Worm (Caenorhabditis elegans) whole organism, mixed stage, embryonic: ENCODE results near the gene fbxc-47.

Source experiments
- M03D4.4 ChIP-seq: sonication (generic microtip); optimal IDR thresholded peaks from 2 replicates; lab custom pipeline; 2017; ENCODE audit warnings: mild to moderate bottlenecking, missing genetic modification characterization, missing compliant biosample characterization
- bed-3 ChIP-seq: fragments of 200-800 bp; sonication (Bioruptor generic); optimal IDR thresholded peaks from 3 replicates; lab custom pipeline; 2018; ENCODE audit warnings: mild to moderate bottlenecking, missing genetic modification characterization, moderate library complexity, missing compliant biosample characterization
- blmp-1 ChIP-seq: fragments of 150-350 bp; optimal IDR thresholded peaks from 2 replicates; lab custom pipeline; 2014; ENCODE audit warnings: missing biosample characterization, missing genetic modification characterization
- ceh-39 ChIP-seq: fragments of 150-350 bp; optimal IDR thresholded peaks from 2 replicates; lab custom pipeline; 2014; ENCODE audit warnings: missing biosample characterization, missing genetic modification characterization
- ceh-43 ChIP-seq: fragments of 200-800 bp; sonication (Bioruptor generic); optimal IDR thresholded peaks from 2 replicates; lab custom pipeline; 2018; ENCODE audit warnings: mild to moderate bottlenecking, missing genetic modification characterization, moderate library complexity, missing compliant biosample characterization
- ceh-83 ChIP-seq: fragments of 200-800 bp; sonication (Bioruptor generic); optimal IDR thresholded peaks from 2 replicates; lab custom pipeline; 2018; ENCODE audit warnings: mild to moderate bottlenecking, missing genetic modification characterization, missing compliant biosample characterization
- ces-1 ChIP-seq: fragments of 150-350 bp; optimal IDR thresholded peaks from 2 replicates; lab custom pipeline; 2014; ENCODE audit warnings: missing biosample characterization, missing genetic modification reagents, missing genetic modification characterization
- cnd-1 ChIP-seq: fragments of 200-800 bp; sonication (Bioruptor generic); optimal IDR thresholded peaks from 2 replicates; lab custom pipeline; 2018; ENCODE audit warnings: mild to moderate bottlenecking, missing genetic modification characterization, missing compliant biosample characterization
- drap-1 ChIP-seq: fragments of 200-800 bp; sonication (Bioruptor generic); optimal IDR thresholded peaks from 3 replicates; lab custom pipeline; 2018; ENCODE audit warnings: mild to moderate bottlenecking, missing genetic modification characterization, missing compliant biosample characterization
- elt-1 ChIP-seq: sonication (generic microtip); optimal IDR thresholded peaks from 2 replicates; lab custom pipeline; 2017; ENCODE audit warnings: missing genetic modification characterization, mild to moderate bottlenecking, missing compliant biosample characterization, antibody characterized with exemption, moderate library complexity, borderline replicate concordance; ENCODE audit not compliant: insufficient read depth
- elt-3 ChIP-seq: fragments of 150-350 bp; optimal IDR thresholded peaks from 2 replicates; lab custom pipeline; 2014; ENCODE audit warnings: missing biosample characterization, missing genetic modification characterization
- flh-1 ChIP-seq: fragments of 200-800 bp; sonication (Bioruptor generic); optimal IDR thresholded peaks from 2 replicates; lab custom pipeline; 2018; ENCODE audit warnings: mild to moderate bottlenecking, missing genetic modification characterization, moderate library complexity, missing compliant biosample characterization
- ham-2 ChIP-seq: fragments of 200-800 bp; sonication (Bioruptor generic); optimal IDR thresholded peaks from 2 replicates; lab custom pipeline; 2018; ENCODE audit warnings: mild to moderate bottlenecking, missing genetic modification characterization, missing compliant biosample characterization
- hlh-1 ChIP-seq: fragments of 150-350 bp; optimal IDR thresholded peaks from 2 replicates; lab custom pipeline; 2014; ENCODE audit warnings: missing biosample characterization, missing genetic modification reagents, missing genetic modification characterization
- lin-13 ChIP-seq: fragments of 150-350 bp; optimal IDR thresholded peaks from 2 replicates; lab custom pipeline; 2014; ENCODE audit warnings: missing biosample characterization, missing genetic modification characterization
- lin-32 ChIP-seq: fragments of 200-800 bp; sonication (Bioruptor generic); optimal IDR thresholded peaks from 2 replicates; lab custom pipeline; 2018; ENCODE audit warnings: mild to moderate bottlenecking, missing genetic modification characterization, missing compliant biosample characterization
- lsy-2 ChIP-seq: fragments of 150-350 bp; optimal IDR thresholded peaks from 2 replicates; lab custom pipeline; 2014; ENCODE audit warnings: missing biosample characterization, missing genetic modification characterization
- mab-5 ChIP-seq: fragments of 150-350 bp; optimal IDR thresholded peaks from 2 replicates; lab custom pipeline; 2014; ENCODE audit warnings: missing biosample characterization, missing genetic modification characterization
- mep-1 ChIP-seq: fragments of 150-350 bp; optimal IDR thresholded peaks from 2 replicates; lab custom pipeline; 2017; ENCODE audit warnings: missing biosample characterization, missing genetic modification reagents, missing genetic modification characterization, inconsistent platforms
- mls-2 ChIP-seq: sonication (generic microtip); optimal IDR thresholded peaks from 2 replicates; lab custom pipeline; 2016; ENCODE audit warnings: mild to moderate bottlenecking, missing genetic modification characterization, moderate library complexity, missing compliant biosample characterization
- nhr-12 ChIP-seq: fragments of 150-350 bp; optimal IDR thresholded peaks from 2 replicates; lab custom pipeline; 2014; ENCODE audit warnings: missing biosample characterization, missing genetic modification characterization
- nhr-2 ChIP-seq: fragments of 150-350 bp; optimal IDR thresholded peaks from 2 replicates; lab custom pipeline; 2014; ENCODE audit warnings: missing biosample characterization, missing genetic modification characterization
- nhr-237 ChIP-seq: fragments of 150-350 bp; optimal IDR thresholded peaks from 2 replicates; lab custom pipeline; 2014; ENCODE audit warnings: missing biosample characterization, missing genetic modification characterization
- nhr-28 ChIP-seq: fragments of 150-350 bp; optimal IDR thresholded peaks from 2 replicates; lab custom pipeline; 2014; ENCODE audit warnings: missing biosample characterization, missing genetic modification characterization
- nhr-76 ChIP-seq: sonication (generic microtip); optimal IDR thresholded peaks from 2 replicates; lab custom pipeline; 2017; ENCODE audit warnings: missing biosample characterization, missing genetic modification characterization
- pha-4 ChIP-seq: fragments of 150-350 bp; optimal IDR thresholded peaks from 2 replicates; lab custom pipeline; 2018; ENCODE audit warnings: missing biosample characterization, missing genetic modification reagents, missing genetic modification characterization
- sem-2 ChIP-seq: fragments of 200-800 bp; sonication (Bioruptor generic); optimal IDR thresholded peaks from 2 replicates; lab custom pipeline; 2018; ENCODE audit warnings: mild to moderate bottlenecking, missing genetic modification characterization, missing compliant biosample characterization
- snpc-4 ChIP-seq: fragments of 150-350 bp; optimal IDR thresholded peaks from 2 replicates; lab custom pipeline; 2014; ENCODE audit warnings: missing biosample characterization, missing genetic modification characterization
- sptf-1 ChIP-seq: sonication (generic microtip); optimal IDR thresholded peaks from 2 replicates; lab custom pipeline; 2017; ENCODE audit warnings: mild to moderate bottlenecking, missing genetic modification characterization, moderate library complexity, missing compliant biosample characterization
- tbx-8 ChIP-seq: fragments of 200-800 bp; sonication (Bioruptor generic); optimal IDR thresholded peaks from 2 replicates; lab custom pipeline; 2018; ENCODE audit warnings: mild to moderate bottlenecking, missing genetic modification characterization, moderate library complexity, missing compliant biosample characterization
- unc-120 ChIP-seq: sonication (generic microtip); optimal IDR thresholded peaks from 2 replicates; lab custom pipeline; 2017; ENCODE audit warnings: missing genetic modification characterization, missing compliant biosample characterization; ENCODE audit not compliant: poor library complexity, severe bottlenecking
- unc-39 ChIP-seq: fragments of 150-350 bp; optimal IDR thresholded peaks from 2 replicates; lab custom pipeline; 2014; ENCODE audit warnings: missing biosample characterization, missing genetic modification characterization
- unc-62 ChIP-seq: fragments of 150-350 bp; optimal IDR thresholded peaks from 2 replicates; lab custom pipeline; 2014; ENCODE audit warnings: missing biosample characterization, missing genetic modification reagents, missing genetic modification characterization
- zip-8 ChIP-seq: fragments of 150-350 bp; optimal IDR thresholded peaks from 2 replicates; lab custom pipeline; 2014; ENCODE audit warnings: missing biosample characterization, missing genetic modification characterization
- ztf-11 ChIP-seq: fragments of 150-350 bp; optimal IDR thresholded peaks from 2 replicates; lab custom pipeline; 2014; ENCODE audit warnings: missing biosample characterization, missing genetic modification characterization

fbxc-47 gene

DNA sequence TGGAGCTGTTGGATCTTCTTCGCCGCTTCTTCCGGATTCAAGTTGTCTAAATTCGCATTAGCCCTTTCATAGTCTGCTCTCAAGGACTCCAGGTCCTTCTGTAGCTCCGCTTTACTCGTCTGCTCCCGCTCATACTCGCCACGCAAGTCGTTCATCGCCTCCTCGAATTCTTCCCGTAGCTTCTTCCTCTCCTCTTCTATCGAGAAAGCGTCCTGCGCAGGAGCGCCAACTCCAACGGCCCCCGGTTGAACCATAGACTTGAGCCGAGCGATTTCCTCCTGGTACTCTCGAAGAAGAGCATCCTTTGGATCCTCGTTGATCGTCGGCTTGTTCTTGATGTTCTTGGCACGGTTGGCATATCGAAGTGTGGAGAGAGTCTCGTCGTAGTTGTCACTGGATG, 7.9 kb upstream of the fbxc-47 start:
- TF ChIP-seq sem-2 (GFP tag; lab: Kevin White, UChicago) (no peak), unc-62 (no peak), pha-4 (tag; lab: Kevin White, UChicago) (no peak), nhr-2 (tag; lab: Kevin White, UChicago) (no peak), mab-5 (tag; lab: Kevin White, UChicago) (no peak), bed-3 (GFP tag; lab: Kevin White, UChicago) (no peak), drap-1 (GFP tag; lab: Kevin White, UChicago) (no peak), flh-1 (GFP tag; lab: Kevin White, UChicago) (no peak), zip-8 (tag; lab: Kevin White, UChicago) (no peak), tbx-8 (no peak), ham-2 (GFP tag; lab: Kevin White, UChicago) (no peak), ztf-11 (tag; lab: Kevin White, UChicago) (no peak), ces-1 (no peak)

DNA sequence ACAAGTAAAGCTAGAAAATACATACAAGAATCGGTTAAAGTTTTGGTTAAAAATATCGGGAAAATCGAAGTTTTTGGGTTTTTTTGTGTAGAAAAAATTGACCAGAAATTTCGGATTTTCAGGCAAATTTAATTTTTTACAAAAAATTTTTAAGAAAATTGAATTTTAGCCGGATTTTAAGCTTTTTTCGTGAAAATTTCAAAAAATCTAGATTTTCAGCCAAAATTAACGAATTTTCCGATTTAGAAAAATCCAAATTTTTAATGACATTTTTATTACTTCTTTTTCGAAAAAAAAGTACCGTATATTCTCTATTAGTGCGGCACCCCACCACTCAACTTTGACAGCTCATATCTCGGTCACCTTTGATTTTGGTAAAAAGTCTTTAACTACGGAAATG, 4.4 kb upstream of the fbxc-47 start, which contains the start of gene osm-3:
Gene osm-3, minus strand, starts transcription at position 101 of the 400 bp plus-strand sequence.
- no peak for TF ChIP-seq unc-62
- no peak for TF ChIP-seq nhr-237
- no peak for TF ChIP-seq lin-32 (GFP tag; lab: Kevin White, UChicago)
- TF ChIP-seq ceh-43 (GFP tag; lab: Kevin White, UChicago): no peak
- TF ChIP-seq hlh-1 (tag; lab: Kevin White, UChicago): no peak
- no peak for TF ChIP-seq nhr-76 (tag; lab: Kevin White, UChicago)
- TF ChIP-seq elt-3: no peak
- no peak for TF ChIP-seq M03D4.4 (tag; lab: Kevin White, UChicago)
- no peak for TF ChIP-seq tbx-8
- TF ChIP-seq mls-2 (tag; lab: Kevin White, UChicago): no peak
- no peak for TF ChIP-seq unc-120 (tag; lab: Kevin White, UChicago)
- no peak for TF ChIP-seq snpc-4 (tag; lab: Kevin White, UChicago)
- TF ChIP-seq bed-3 (GFP tag; lab: Kevin White, UChicago): no peak
- TF ChIP-seq zip-8 (tag; lab: Kevin White, UChicago): no peak
- no peak for TF ChIP-seq nhr-12 (tag; lab: Kevin White, UChicago)
- no peak for TF ChIP-seq blmp-1 (tag; lab: Kevin White, UChicago)
- TF ChIP-seq, all 35 proteins: peak for 0

DNA sequence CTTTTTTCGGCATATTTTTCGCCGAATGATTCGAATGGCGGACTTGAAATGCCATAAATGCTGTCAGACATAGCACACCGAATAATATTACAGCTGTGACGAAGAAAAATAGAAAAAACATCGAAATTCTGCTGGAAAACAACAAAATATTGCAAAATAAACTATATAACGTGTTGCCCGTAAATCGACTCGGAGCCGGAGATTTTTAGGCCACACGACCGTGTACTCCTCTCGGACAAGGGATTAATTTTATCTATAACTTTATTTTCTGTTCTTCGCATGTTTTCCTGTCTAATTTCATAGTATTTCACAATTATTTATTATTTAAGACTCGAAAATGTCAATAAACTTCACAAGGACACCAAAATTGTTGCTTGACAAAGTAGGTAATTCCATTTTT, 2.1 kb upstream of the fbxc-47 start, which contains the start of the genes algn-14 and M02B7.2:
Gene algn-14, minus strand, starts transcription at position 175 of the 400 bp plus-strand sequence.
Gene M02B7.2, plus strand, starts transcription at position 330 of the 400 bp plus-strand sequence.
- peak; percentile 56 for TF ChIP-seq ces-1
- TF ChIP-seq unc-120 (tag; lab: Kevin White, UChicago): peak; percentile 78
- no peak for TF ChIP-seq nhr-76 (tag; lab: Kevin White, UChicago)

DNA sequence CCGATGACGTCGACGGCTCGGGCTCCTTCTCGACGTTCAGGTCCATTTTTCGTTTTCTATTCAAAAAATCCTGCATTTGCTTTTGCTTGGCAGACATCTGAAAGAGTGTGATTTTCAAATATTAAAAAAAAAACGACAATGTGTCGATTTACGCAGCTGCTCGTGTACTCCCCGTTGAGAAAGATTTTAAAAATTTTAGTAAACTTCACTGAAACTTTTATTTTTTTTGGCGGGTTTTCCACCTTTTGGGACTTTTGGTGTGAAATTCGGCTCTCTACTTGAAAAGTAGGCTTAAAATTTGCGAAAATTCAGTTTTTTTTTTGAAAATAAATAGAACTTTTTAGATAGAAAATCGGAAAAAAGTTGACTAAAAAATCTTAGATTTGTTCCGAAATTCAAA, 1.8 kb downstream of the fbxc-47 start, which contains the start of gene M02B7.7:
Gene M02B7.7, minus strand, starts transcription at position 101 of the 400 bp plus-strand sequence.
- TF ChIP-seq mls-2 (tag; lab: Kevin White, UChicago) (no peak), unc-120 (tag; lab: Kevin White, UChicago) (no peak), hlh-1 (tag; lab: Kevin White, UChicago) (no peak), ceh-39 (tag; lab: Kevin White, UChicago) (no peak), snpc-4 (tag; lab: Kevin White, UChicago) (no peak), elt-3 (no peak), zip-8 (tag; lab: Kevin White, UChicago) (no peak), ztf-11 (tag; lab: Kevin White, UChicago) (no peak), M03D4.4 (tag; lab: Kevin White, UChicago) (no peak), blmp-1 (tag; lab: Kevin White, UChicago) (no peak), ham-2 (GFP tag; lab: Kevin White, UChicago) (no peak), unc-39 (no peak)

DNA sequence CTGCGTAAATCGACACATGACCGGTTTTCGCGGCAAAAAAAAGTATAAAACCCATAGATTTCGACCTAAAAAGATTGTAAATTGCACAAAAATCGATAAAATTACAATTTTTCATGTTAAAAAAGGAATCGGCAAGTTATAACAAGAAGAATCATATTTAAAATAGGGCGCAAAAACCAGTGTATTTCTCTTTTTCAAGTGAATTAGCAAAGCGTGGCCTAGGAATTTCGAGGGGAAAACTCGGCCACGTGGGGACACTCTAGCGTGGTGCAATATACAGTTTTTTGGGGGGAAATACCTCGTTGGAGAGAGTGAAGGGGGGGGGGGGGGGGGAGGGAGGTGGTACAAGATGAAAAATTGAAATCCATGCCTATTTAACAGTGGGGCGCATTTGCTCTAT, 2.2 kb downstream of the fbxc-47 start:
- TF ChIP-seq lsy-2 (tag; lab: Kevin White, UChicago) (no peak), ztf-11 (tag; lab: Kevin White, UChicago) (no peak), unc-62 (no peak), lin-13 (tag; lab: Kevin White, UChicago) (no peak), zip-8 (tag; lab: Kevin White, UChicago) (no peak), nhr-237 (no peak), hlh-1 (tag; lab: Kevin White, UChicago) (no peak), cnd-1 (tag; lab: Kevin White, UChicago) (no peak), ceh-43 (GFP tag; lab: Kevin White, UChicago) (no peak), ces-1 (no peak), elt-3 (no peak), bed-3 (GFP tag; lab: Kevin White, UChicago) (no peak), flh-1 (GFP tag; lab: Kevin White, UChicago) (no peak), mab-5 (tag; lab: Kevin White, UChicago) (no peak), elt-1 (tag; lab: Kevin White, UChicago) (no peak), lin-32 (GFP tag; lab: Kevin White, UChicago) (no peak), sem-2 (GFP tag; lab: Kevin White, UChicago) (peak; percentile 30), snpc-4 (tag; lab: Kevin White, UChicago) (no peak), nhr-28 (no peak), nhr-76 (tag; lab: Kevin White, UChicago) (no peak), mls-2 (tag; lab: Kevin White, UChicago) (peak; percentile 10), mep-1 (tag; lab: Kevin White, UChicago) (no peak), unc-39 (no peak), tbx-8 (peak; percentile 5), nhr-12 (tag; lab: Kevin White, UChicago) (no peak), ham-2 (GFP tag; lab: Kevin White, UChicago) (peak; percentile 13), drap-1 (GFP tag; lab: Kevin White, UChicago) (peak; percentile 23), blmp-1 (tag; lab: Kevin White, UChicago) (no peak), ceh-83 (GFP tag; lab: Kevin White, UChicago) (no peak), ceh-39 (tag; lab: Kevin White, UChicago) (no peak), unc-120 (tag; lab: Kevin White, UChicago) (no peak), sptf-1 (tag; lab: Kevin White, UChicago) (peak; percentile 32), nhr-2 (tag; lab: Kevin White, UChicago) (no peak), M03D4.4 (tag; lab: Kevin White, UChicago) (peak; percentile 38)
